Worm (Caenorhabditis elegans) whole organism, L1 larva: ENCODE results near the gene gfat-1.

Experiments
- C04F5.9 ChIP-seq: sonication (generic microtip); optimal IDR thresholded peaks from 2 replicates; lab custom pipeline; 2016; ENCODE audit warnings: missing genetic modification characterization, missing compliant biosample characterization
- C34B4.2 ChIP-seq: sonication (generic microtip); optimal IDR thresholded peaks from 2 replicates; lab custom pipeline; 2017; ENCODE audit warnings: mild to moderate bottlenecking, missing genetic modification characterization, missing compliant biosample characterization
- F16B12.6 ChIP-seq: fragments of 150-350 bp; optimal IDR thresholded peaks from 2 replicates; lab custom pipeline; 2014; ENCODE audit warnings: missing biosample characterization, missing genetic modification characterization
- ama-1 ChIP-seq: fragments of 150-350 bp; optimal IDR thresholded peaks from 2 replicates; lab custom pipeline; 2014
- blmp-1 ChIP-seq: fragments of 150-350 bp; optimal IDR thresholded peaks from 2 replicates; lab custom pipeline; 2014; ENCODE audit warnings: missing biosample characterization, missing genetic modification characterization
- ceh-88 ChIP-seq: fragments of 200-800 bp; sonication (Bioruptor generic); IDR thresholded peaks from 2 replicates; pipeline ENCODE4 v1.3.6; 2022; ENCODE audit warnings: missing genetic modification characterization, missing compliant biosample characterization
- ces-1 ChIP-seq: fragments of 150-350 bp; optimal IDR thresholded peaks from 2 replicates; lab custom pipeline; 2014; ENCODE audit warnings: missing biosample characterization, missing genetic modification reagents, missing genetic modification characterization
- dpl-1 ChIP-seq, 3 experiments: fragments of 150-350 bp in 2 of 3; sonication (generic microtip) in 1 of 3; optimal IDR thresholded peaks; 2 replicates each; lab custom pipeline; 2014 to 2017; ENCODE audit warnings: missing biosample characterization in 3 of 3, missing genetic modification characterization in 3 of 3, missing genetic modification reagents in 3 of 3
- efl-1 ChIP-seq, 4 experiments: fragments of 150-350 bp; optimal IDR thresholded peaks in 3 of 4; peaks in 1 of 4; 1 replicate in 1 of 4; 2 replicates in 3 of 4; lab custom pipeline; 2014; ENCODE audit warnings: missing biosample characterization in 2 of 4, missing genetic modification characterization in 2 of 4, missing genetic modification reagents in 2 of 4
- egl-13 ChIP-seq: sonication (generic microtip); optimal IDR thresholded peaks from 2 replicates; lab custom pipeline; 2016; ENCODE audit warnings: missing genotype, missing genetic modification reagents, missing genetic modification characterization, missing compliant biosample characterization
- elt-2 ChIP-seq: sonication (generic microtip); optimal IDR thresholded peaks from 2 replicates; lab custom pipeline; 2016; ENCODE audit warnings: missing genetic modification characterization, mild to moderate bottlenecking, inconsistent platforms, missing compliant biosample characterization, missing genetic modification reagents
- ets-5 ChIP-seq: fragments of 200-800 bp; sonication (Bioruptor generic); IDR thresholded peaks from 2 replicates; pipeline ENCODE4 v1.3.6; 2022; ENCODE audit warnings: missing genetic modification characterization, missing compliant biosample characterization
- fkh-10 ChIP-seq: sonication (generic microtip); optimal IDR thresholded peaks from 2 replicates; lab custom pipeline; 2017; ENCODE audit warnings: missing biosample characterization, missing genetic modification reagents, missing genetic modification characterization
- fkh-4 ChIP-seq: sonication (generic microtip); optimal IDR thresholded peaks from 2 replicates; lab custom pipeline; 2016; ENCODE audit warnings: missing compliant biosample characterization, missing genetic modification characterization, borderline replicate concordance
- fos-1 ChIP-seq: fragments of 150-350 bp; optimal IDR thresholded peaks from 2 replicates; lab custom pipeline; 2014; ENCODE audit warnings: missing biosample characterization, missing genetic modification characterization
- grh-1 ChIP-seq: fragments of 200-800 bp; sonication (Bioruptor generic); IDR thresholded peaks from 2 replicates; pipeline ENCODE4 v1.3.6; 2022; ENCODE audit warnings: missing genetic modification reagents, missing genetic modification characterization, missing compliant biosample characterization
- irx-1 ChIP-seq: sonication (generic microtip); optimal IDR thresholded peaks from 2 replicates; lab custom pipeline; 2016; ENCODE audit warnings: missing genetic modification characterization, missing compliant biosample characterization
- jun-1 ChIP-seq: fragments of 150-350 bp; optimal IDR thresholded peaks from 2 replicates; lab custom pipeline; 2014; ENCODE audit warnings: missing biosample characterization, missing genetic modification reagents, missing genetic modification characterization
- lin-13 ChIP-seq: fragments of 150-350 bp; optimal IDR thresholded peaks from 2 replicates; lab custom pipeline; 2014; ENCODE audit warnings: missing biosample characterization, missing genetic modification reagents, missing genetic modification characterization
- lin-14 ChIP-seq: fragments of 200-800 bp; sonication (Bioruptor generic); optimal IDR thresholded peaks from 2 replicates; lab custom pipeline; 2018; ENCODE audit warnings: mild to moderate bottlenecking, missing genetic modification characterization, moderate library complexity, missing compliant biosample characterization
- lin-15B ChIP-seq: fragments of 150-350 bp; sonication (generic microtip); optimal IDR thresholded peaks from 3 replicates; lab custom pipeline; 2014; ENCODE audit warnings: missing biosample characterization, missing genetic modification characterization
- lin-35 ChIP-seq, 2 experiments: fragments of 150-350 bp; optimal IDR thresholded peaks; 2 replicates each; lab custom pipeline; 2014; ENCODE audit warnings: missing biosample characterization in 2 of 2, missing genetic modification characterization in 2 of 2, missing genetic modification reagents in 2 of 2
- lin-39 ChIP-seq: fragments of 150-350 bp; optimal IDR thresholded peaks from 2 replicates; lab custom pipeline; 2014; ENCODE audit warnings: missing biosample characterization, missing genetic modification reagents, missing genetic modification characterization
- lir-3 ChIP-seq: sonication (generic microtip); optimal IDR thresholded peaks from 2 replicates; lab custom pipeline; 2016; ENCODE audit warnings: mild to moderate bottlenecking, missing genetic modification characterization, moderate library complexity, missing compliant biosample characterization; ENCODE audit not compliant: poor library complexity
- lsy-2 ChIP-seq, 2 experiments: fragments of 150-350 bp; optimal IDR thresholded peaks; 2 replicates each; lab custom pipeline; 2014; ENCODE audit warnings: missing biosample characterization in 2 of 2, missing genetic modification characterization in 2 of 2
- mdl-1 ChIP-seq, 2 experiments: fragments of 150-350 bp; optimal IDR thresholded peaks; 2 replicates each; lab custom pipeline; 2014 to 2017; ENCODE audit warnings: missing biosample characterization in 2 of 2, missing genetic modification characterization in 2 of 2, inconsistent platforms in 1 of 2
- mef-2 ChIP-seq: fragments of 150-350 bp; optimal IDR thresholded peaks from 2 replicates; lab custom pipeline; 2014; ENCODE audit warnings: missing biosample characterization, missing genetic modification characterization
- nhr-19 ChIP-seq: fragments of 200-800 bp; sonication (Bioruptor generic); conservative IDR thresholded peaks from 2 replicates; pipeline ENCODE4 v1.3.6; 2022; ENCODE audit warnings: missing genetic modification characterization, missing compliant biosample characterization
- nhr-20 ChIP-seq: sonication (generic microtip); optimal IDR thresholded peaks from 2 replicates; lab custom pipeline; 2016; ENCODE audit warnings: mild to moderate bottlenecking, missing genetic modification characterization, missing compliant biosample characterization
- nhr-28 ChIP-seq: fragments of 150-350 bp; optimal IDR thresholded peaks from 2 replicates; lab custom pipeline; 2014; ENCODE audit warnings: missing biosample characterization, missing genetic modification characterization
- nhr-47 ChIP-seq: sonication (generic microtip); optimal IDR thresholded peaks from 2 replicates; lab custom pipeline; 2016; ENCODE audit warnings: mild to moderate bottlenecking, missing genetic modification characterization, moderate library complexity, missing compliant biosample characterization
- nhr-71 ChIP-seq: sonication (generic microtip); optimal IDR thresholded peaks from 2 replicates; lab custom pipeline; 2016; ENCODE audit warnings: mild to moderate bottlenecking, missing genetic modification characterization, moderate library complexity, missing compliant biosample characterization
- nhr-77 ChIP-seq: fragments of 150-350 bp; optimal IDR thresholded peaks from 2 replicates; lab custom pipeline; 2014; ENCODE audit warnings: missing biosample characterization, missing genetic modification characterization
- nhr-85 ChIP-seq: sonication (generic microtip); peaks from one replicate; lab custom pipeline; 2016; ENCODE audit warnings: missing genetic modification characterization, inconsistent platforms, missing compliant biosample characterization
- nhr-90 ChIP-seq: sonication (generic microtip); optimal IDR thresholded peaks from 2 replicates; lab custom pipeline; 2016; ENCODE audit warnings: mild to moderate bottlenecking, missing genetic modification characterization, missing compliant biosample characterization; ENCODE audit not compliant: poor library complexity
- pag-3 ChIP-seq: sonication (generic microtip); optimal IDR thresholded peaks from 2 replicates; lab custom pipeline; 2017; ENCODE audit warnings: missing genetic modification characterization, mild to moderate bottlenecking, missing compliant biosample characterization, antibody characterized with exemption, borderline replicate concordance; ENCODE audit not compliant: insufficient read depth
- pqm-1 ChIP-seq: sonication (generic microtip); optimal IDR thresholded peaks from 3 replicates; lab custom pipeline; 2017; ENCODE audit warnings: missing biosample characterization, missing genetic modification characterization
- snu-23 ChIP-seq: sonication (generic microtip); optimal IDR thresholded peaks from 2 replicates; lab custom pipeline; 2016; ENCODE audit warnings: missing genetic modification characterization, missing compliant biosample characterization
- sox-4 ChIP-seq: sonication (generic microtip); optimal IDR thresholded peaks from 2 replicates; lab custom pipeline; 2016; ENCODE audit warnings: missing genetic modification characterization, missing compliant biosample characterization
- sptf-1 ChIP-seq: fragments of 150-350 bp; optimal IDR thresholded peaks from 2 replicates; lab custom pipeline; 2014; ENCODE audit warnings: missing biosample characterization, missing genetic modification characterization
- sup-37 ChIP-seq: fragments of 200-800 bp; sonication (Bioruptor generic); optimal IDR thresholded peaks from 2 replicates; lab custom pipeline; 2018; ENCODE audit warnings: mild to moderate bottlenecking, missing genetic modification characterization, missing compliant biosample characterization
- swsn-7 ChIP-seq: sonication (generic microtip); optimal IDR thresholded peaks from 2 replicates; lab custom pipeline; 2016; ENCODE audit warnings: missing genetic modification characterization, missing compliant biosample characterization
- tbx-2 ChIP-seq: sonication (generic microtip); optimal IDR thresholded peaks from 2 replicates; lab custom pipeline; 2016; ENCODE audit warnings: missing genetic modification characterization, missing compliant biosample characterization
- unc-86 ChIP-seq: sonication (generic microtip); optimal IDR thresholded peaks from 2 replicates; lab custom pipeline; 2016; ENCODE audit warnings: missing genetic modification characterization, missing compliant biosample characterization
- vab-15 ChIP-seq: sonication (generic microtip); optimal IDR thresholded peaks from 2 replicates; lab custom pipeline; 2017; ENCODE audit warnings: missing genotype, mild to moderate bottlenecking, missing genetic modification characterization, missing compliant biosample characterization
- xbp-1 ChIP-seq: sonication (generic microtip); optimal IDR thresholded peaks from 2 replicates; lab custom pipeline; 2016; ENCODE audit warnings: missing genetic modification characterization, missing compliant biosample characterization
- zag-1 ChIP-seq: fragments of 150-350 bp; optimal IDR thresholded peaks from 2 replicates; lab custom pipeline; 2014; ENCODE audit warnings: missing biosample characterization, missing genetic modification characterization
- ztf-4 ChIP-seq: fragments of 150-350 bp; optimal IDR thresholded peaks from 2 replicates; lab custom pipeline; 2014; ENCODE audit warnings: missing biosample characterization, missing genetic modification characterization

The gfat-1 gene

ce11 chrII:11634057-11634676, 38.9 kb upstream of the gfat-1 start (continued):
- TF ChIP-seq pag-3 (tag; lab: Kevin White, UChicago) (no peak), ets-5 (GFP tag; lab: Robert Waterston, UW) (no peak), zag-1 (peak; percentile 26), nhr-19 (GFP tag; lab: Robert Waterston, UW) (peak; percentile 84), tbx-2 (peak; percentile 89), F16B12.6 (tag; lab: Kevin White, UChicago) (peak; percentile 9), nhr-28 (tag; lab: Kevin White, UChicago) (no peak), lin-39 (tag; lab: Kevin White, UChicago) (no peak), C34B4.2 (tag; lab: Kevin White, UChicago) (no peak), dpl-1 (GFP tag; optimal IDR thresholded peaks at IDR 0.05; lab: Kevin White, UChicago) (peak; percentile 44 to 58 (median 51)), lsy-2 (tag; optimal IDR thresholded peaks at IDR 0.05; lab: Kevin White, UChicago) (peak; percentile 71 to 86)

ce11 chrII:11633509-11633908, 38.3 kb upstream of the gfat-1 start, which contains the start of gene din-1:
Gene din-1 (minus strand): TSS chrII:11633609.
- TF ChIP-seq snu-23 = no peak
- TF ChIP-seq ces-1 (GFP tag; lab: Kevin White, UChicago) = no peak
- TF ChIP-seq sox-4 (tag; lab: Kevin White, UChicago) = no peak
- no peak for TF ChIP-seq sup-37 (GFP tag; lab: Kevin White, UChicago)
- no peak for TF ChIP-seq sptf-1
- no peak for TF ChIP-seq C04F5.9
- TF ChIP-seq fkh-10 (GFP tag; lab: Kevin White, UChicago) = no peak
- TF ChIP-seq mdl-1 (tag; optimal IDR thresholded peaks at IDR 0.05; lab: Kevin White, UChicago) = no peak
- TF ChIP-seq fkh-4 = no peak
- no peak for TF ChIP-seq irx-1
- no peak for TF ChIP-seq fos-1 (tag; lab: Kevin White, UChicago)
- no peak for TF ChIP-seq blmp-1

- TF ChIP-seq ztf-4 (tag; lab: Kevin White, UChicago) (no peak), xbp-1 (peak; percentile 29), efl-1 (optimal IDR thresholded peaks at IDR 0.05; lab: Kevin White, UChicago) (peak; percentile 34 to 51), efl-1 (GFP tag; optimal IDR thresholded peaks at IDR 0.05 in 1 of 2; lab: Kevin White, UChicago) (peak in 1 of 2 experiments; percentile 4), ama-1 (lab: Kevin White, UChicago) (no peak), irx-1 (no peak), nhr-77 (peak; percentile 46), pqm-1 (tag; lab: Kevin White, UChicago) (no peak), jun-1 (tag; lab: Kevin White, UChicago) (peak; percentile 15), unc-86 (no peak), nhr-90 (tag; lab: Kevin White, UChicago) (peak; percentile 25), mef-2 (tag; lab: Kevin White, UChicago) (no peak), lin-15B (tag; lab: Kevin White, UChicago) (no peak), snu-23 (peak; percentile 72), nhr-47 (peak; percentile 60), vab-15 (tag; lab: Kevin White, UChicago) (no peak), lin-35 (GFP tag; optimal IDR thresholded peaks at IDR 0.05; lab: Kevin White, UChicago) (peak; percentile 38 to 42), egl-13 (tag; lab: Kevin White, UChicago) (no peak), nhr-85 (tag; lab: Kevin White, UChicago) (peak; percentile 86), nhr-20 (peak; percentile 49), grh-1 (GFP tag; lab: Robert Waterston, UW) (no peak), elt-2 (no peak), ces-1 (GFP tag; lab: Kevin White, UChicago) (no peak), swsn-7 (tag; lab: Kevin White, UChicago) (peak; percentile 53), tbx-2 (peak; percentile 48), nhr-19 (GFP tag; lab: Robert Waterston, UW) (peak; percentile 26; the same call in 1 of the 2 replicates), lin-14 (GFP tag; lab: Kevin White, UChicago) (peak; percentile 86), nhr-71 (tag; lab: Kevin White, UChicago) (peak; percentile 71), sox-4 (tag; lab: Kevin White, UChicago) (no peak), lir-3 (tag; lab: Kevin White, UChicago) (no peak), C34B4.2 (tag; lab: Kevin White, UChicago) (no peak), lin-13 (GFP tag; lab: Kevin White, UChicago) (peak; percentile 18), ceh-88 (GFP tag; lab: Robert Waterston, UW) (no peak), dpl-1 (GFP tag; optimal IDR thresholded peaks at IDR 0.05; lab: Kevin White, UChicago) (no peak)
Measured at ce11 chrII:11632689-11633088, 37.5 kb upstream of the gfat-1 start.
